Fruit fly (Drosophila melanogaster) whole organism, prepupa: ENCODE data around the gene CG42564.

Experiments
- Blimp-1 ChIP-seq: fragments of 200-800 bp; sonication (Bioruptor generic); optimal IDR thresholded peaks from 3 replicates; lab custom pipeline; 2017; ENCODE audit warnings: missing biosample characterization, missing genetic modification characterization, mild to moderate bottlenecking, moderate library complexity, missing genetic modification reagents
- CG10631 ChIP-seq: fragments of 200-800 bp; sonication (Bioruptor generic); optimal IDR thresholded peaks from 2 replicates; lab custom pipeline; 2016; ENCODE audit warnings: missing biosample characterization, missing genetic modification characterization
- CG10669 ChIP-seq: fragments of 200-800 bp; sonication (Bioruptor generic); optimal IDR thresholded peaks from 3 replicates; lab custom pipeline; 2018; ENCODE audit warnings: missing biosample characterization, mild to moderate bottlenecking, missing genetic modification characterization, moderate library complexity
- CG11294 ChIP-seq: fragments of 200-800 bp; sonication (Bioruptor generic); IDR thresholded peaks from 2 replicates; pipeline ENCODE4 v1.3.6; 2022; ENCODE audit warnings: missing biosample characterization, missing genetic modification characterization
- CG11762 ChIP-seq: fragments of 200-800 bp; sonication (Bioruptor generic); optimal IDR thresholded peaks from 3 replicates; lab custom pipeline; 2016; ENCODE audit warnings: missing biosample characterization, missing genetic modification characterization; ENCODE audit not compliant: insufficient read depth
- CG11902 ChIP-seq: fragments of 200-800 bp; sonication (Bioruptor generic); optimal IDR thresholded peaks from 3 replicates; lab custom pipeline; 2016; ENCODE audit warnings: missing biosample characterization, missing genetic modification characterization
- CG15336 ChIP-seq: fragments of 200-800 bp; sonication (Bioruptor generic); IDR thresholded peaks from 2 replicates; pipeline ENCODE4 v1.3.6; 2022; ENCODE audit warnings: missing biosample characterization, missing genetic modification characterization
- CG1621 ChIP-seq: fragments of 200-800 bp; sonication (Bioruptor generic); optimal IDR thresholded peaks from 3 replicates; lab custom pipeline; 2018; ENCODE audit warnings: missing biosample characterization, mild to moderate bottlenecking, missing genetic modification characterization
- CG3032 ChIP-seq: fragments of 200-800 bp; optimal IDR thresholded peaks from 2 replicates; lab custom pipeline; 2019; ENCODE audit warnings: missing biosample characterization, mild to moderate bottlenecking, missing genetic modification characterization, moderate library complexity
- CG31627 ChIP-seq: fragments of 200-800 bp; sonication (Bioruptor generic); optimal IDR thresholded peaks from 3 replicates; lab custom pipeline; 2016; ENCODE audit warnings: missing biosample characterization, missing genetic modification characterization
- CG32006 ChIP-seq: fragments of 200-800 bp; sonication (Bioruptor generic); optimal IDR thresholded peaks from 3 replicates; lab custom pipeline; 2017; ENCODE audit warnings: missing biosample characterization, mild to moderate bottlenecking, missing genetic modification characterization
- CG3919 ChIP-seq: fragments of 200-800 bp; sonication (Bioruptor generic); optimal IDR thresholded peaks from 3 replicates; lab custom pipeline; 2016; ENCODE audit warnings: missing biosample characterization, missing genetic modification characterization
- CG4318 ChIP-seq: fragments of 200-800 bp; sonication (Bioruptor generic); optimal IDR thresholded peaks from 3 replicates; lab custom pipeline; 2017; ENCODE audit warnings: missing biosample characterization, mild to moderate bottlenecking, missing genetic modification characterization
- CG6163 ChIP-seq: fragments of 200-800 bp; sonication (Bioruptor generic); IDR thresholded peaks from 3 replicates; pipeline ENCODE4 v1.3.6; 2022; ENCODE audit warnings: missing biosample characterization, missing genetic modification characterization
- CG6276 ChIP-seq: fragments of 200-800 bp; sonication (Bioruptor generic); optimal IDR thresholded peaks from 2 replicates; lab custom pipeline; 2017; ENCODE audit warnings: missing biosample characterization, mild to moderate bottlenecking, missing genetic modification characterization
- CG6792 ChIP-seq: fragments of 200-800 bp; sonication (Bioruptor generic); optimal IDR thresholded peaks from 3 replicates; lab custom pipeline; 2016; ENCODE audit warnings: missing biosample characterization, missing genetic modification characterization
- CG6808 ChIP-seq: fragments of 200-800 bp; sonication (Bioruptor generic); optimal IDR thresholded peaks from 3 replicates; lab custom pipeline; 2017; ENCODE audit warnings: missing biosample characterization, missing genetic modification characterization, mild to moderate bottlenecking, moderate library complexity, missing genetic modification reagents
- CG6854 ChIP-seq: fragments of 200-800 bp; sonication (Bioruptor generic); optimal IDR thresholded peaks from 2 replicates; lab custom pipeline; 2017; ENCODE audit warnings: missing biosample characterization, mild to moderate bottlenecking, missing genetic modification characterization
- CG7368 ChIP-seq: fragments of 200-800 bp; sonication (Bioruptor generic); optimal IDR thresholded peaks from 3 replicates; lab custom pipeline; 2016; ENCODE audit warnings: missing biosample characterization, missing genetic modification characterization
- CG8319 ChIP-seq: fragments of 200-800 bp; sonication (Bioruptor generic); optimal IDR thresholded peaks from 3 replicates; lab custom pipeline; 2016; ENCODE audit warnings: missing biosample characterization, missing genetic modification characterization
- CG9139 ChIP-seq: fragments of 200-800 bp; sonication (Bioruptor generic); optimal IDR thresholded peaks from 3 replicates; lab custom pipeline; 2017; ENCODE audit warnings: missing biosample characterization, mild to moderate bottlenecking, missing genetic modification characterization
- Eip75B ChIP-seq: fragments of 200-800 bp; sonication (Bioruptor generic); optimal IDR thresholded peaks from 3 replicates; lab custom pipeline; 2016; ENCODE audit warnings: missing biosample characterization, missing genetic modification characterization
- Ets21C ChIP-seq: fragments of 200-800 bp; sonication (Bioruptor generic); optimal IDR thresholded peaks from 3 replicates; lab custom pipeline; 2016; ENCODE audit warnings: missing biosample characterization, missing genetic modification characterization
- Ets96B ChIP-seq: fragments of 200-800 bp; optimal IDR thresholded peaks from 2 replicates; lab custom pipeline; 2019; ENCODE audit warnings: missing biosample characterization, mild to moderate bottlenecking, missing genetic modification characterization, moderate library complexity
- Gug ChIP-seq: fragments of 200-800 bp; sonication (Bioruptor generic); IDR thresholded peaks from 2 replicates; pipeline ENCODE4 v1.3.6; 2022; ENCODE audit warnings: missing biosample characterization, missing genetic modification characterization
- Hr38 ChIP-seq: sonication (Bioruptor generic); optimal IDR thresholded peaks from 2 replicates; lab custom pipeline; 2016; ENCODE audit warnings: missing biosample characterization, missing genetic modification characterization
- Hr39 ChIP-seq: fragments of 200-800 bp; sonication (Bioruptor generic); optimal IDR thresholded peaks from 2 replicates; lab custom pipeline; 2016; ENCODE audit warnings: missing biosample characterization, missing genetic modification characterization
- Hr4 ChIP-seq: fragments of 200-800 bp; sonication (Bioruptor generic); optimal IDR thresholded peaks from 3 replicates; lab custom pipeline; 2016; ENCODE audit warnings: missing biosample characterization, missing genetic modification characterization
- Lpt ChIP-seq: fragments of 200-800 bp; sonication (Bioruptor generic); optimal IDR thresholded peaks from 3 replicates; lab custom pipeline; 2016; ENCODE audit warnings: missing biosample characterization, missing genetic modification characterization
- OdsH ChIP-seq: fragments of 200-800 bp; sonication (Bioruptor generic); optimal IDR thresholded peaks from 3 replicates; lab custom pipeline; 2016; ENCODE audit warnings: missing biosample characterization, missing genetic modification characterization
- Smox ChIP-seq: fragments of 200-800 bp; sonication (Bioruptor generic); optimal IDR thresholded peaks from 3 replicates; lab custom pipeline; 2016; ENCODE audit warnings: missing biosample characterization, missing genetic modification characterization
- Sox102F ChIP-seq: fragments of 200-800 bp; sonication (Bioruptor generic); optimal IDR thresholded peaks from 2 replicates; lab custom pipeline; 2016; ENCODE audit warnings: missing biosample characterization, mild to moderate bottlenecking, missing genetic modification characterization
- Sox15 ChIP-seq: fragments of 200-800 bp; sonication (Bioruptor generic); optimal IDR thresholded peaks from 3 replicates; lab custom pipeline; 2016; ENCODE audit warnings: missing biosample characterization, missing genetic modification characterization
- achi ChIP-seq: fragments of 200-800 bp; sonication (Bioruptor generic); optimal IDR thresholded peaks from 3 replicates; lab custom pipeline; 2016; ENCODE audit warnings: missing biosample characterization, missing genetic modification characterization
- acj6 ChIP-seq: fragments of 200-800 bp; sonication (Bioruptor generic); optimal IDR thresholded peaks from 3 replicates; lab custom pipeline; 2016; ENCODE audit warnings: missing biosample characterization, missing genetic modification characterization
- cyc ChIP-seq: fragments of 200-800 bp; sonication (Bioruptor generic); optimal IDR thresholded peaks from 3 replicates; lab custom pipeline; 2016; ENCODE audit warnings: missing biosample characterization, missing genetic modification characterization
- dac ChIP-seq: fragments of 200-800 bp; sonication (Bioruptor generic); optimal IDR thresholded peaks from 2 replicates; lab custom pipeline; 2017; ENCODE audit warnings: missing biosample characterization, mild to moderate bottlenecking, missing genetic modification characterization
- dsx ChIP-seq: fragments of 200-800 bp; optimal IDR thresholded peaks from 3 replicates; lab custom pipeline; 2019; ENCODE audit warnings: missing biosample characterization, mild to moderate bottlenecking, missing genetic modification characterization, moderate library complexity; ENCODE audit not compliant: poor library complexity, severe bottlenecking
- eg ChIP-seq: fragments of 200-800 bp; sonication (Bioruptor generic); IDR thresholded peaks from 3 replicates; pipeline ENCODE4 v1.3.6; 2022; ENCODE audit warnings: missing biosample characterization, missing genetic modification characterization
- esn ChIP-seq: fragments of 200-800 bp; sonication (Bioruptor generic); optimal IDR thresholded peaks from 2 replicates; lab custom pipeline; 2016; ENCODE audit warnings: missing biosample characterization, mild to moderate bottlenecking, missing genetic modification characterization, moderate library complexity
- fd59A ChIP-seq: fragments of 200-800 bp; sonication (Bioruptor generic); optimal IDR thresholded peaks from 2 replicates; lab custom pipeline; 2017; ENCODE audit warnings: missing biosample characterization, mild to moderate bottlenecking, missing genetic modification characterization, missing genetic modification reagents
- fd85E ChIP-seq: fragments of 200-800 bp; sonication (Bioruptor generic); optimal IDR thresholded peaks from 3 replicates; lab custom pipeline; 2016; ENCODE audit warnings: missing biosample characterization, missing genetic modification characterization
- fkh ChIP-seq: fragments of 200-800 bp; sonication (Bioruptor generic); optimal IDR thresholded peaks from 3 replicates; lab custom pipeline; 2017; ENCODE audit warnings: missing biosample characterization, mild to moderate bottlenecking, missing genetic modification characterization, moderate library complexity
- lz ChIP-seq: fragments of 200-800 bp; sonication (Bioruptor generic); optimal IDR thresholded peaks from 3 replicates; lab custom pipeline; 2016; ENCODE audit warnings: missing biosample characterization, missing genetic modification characterization
- net ChIP-seq: fragments of 200-800 bp; sonication (Bioruptor generic); optimal IDR thresholded peaks from 3 replicates; lab custom pipeline; 2016; ENCODE audit warnings: missing biosample characterization, missing genetic modification characterization
- pdm3 ChIP-seq: fragments of 200-800 bp; sonication (Bioruptor generic); optimal IDR thresholded peaks from 3 replicates; lab custom pipeline; 2016; ENCODE audit warnings: missing biosample characterization, missing genetic modification characterization
- salr ChIP-seq, 2 experiments: fragments of 200-800 bp; sonication (Bioruptor generic); optimal IDR thresholded peaks; 3 replicates each; lab custom pipeline; 2016 to 2018; ENCODE audit warnings: missing biosample characterization in 2 of 2, missing genetic modification characterization in 2 of 2, mild to moderate bottlenecking in 1 of 2
- spab ChIP-seq: fragments of 200-800 bp; sonication (Bioruptor generic); optimal IDR thresholded peaks from 2 replicates; lab custom pipeline; 2017; ENCODE audit warnings: missing biosample characterization, mild to moderate bottlenecking, missing genetic modification characterization, missing genetic modification reagents
- ss ChIP-seq, 2 experiments: fragments of 200-800 bp; sonication (Bioruptor generic); optimal IDR thresholded peaks; 2 replicates in 1 of 2; 3 replicates in 1 of 2; lab custom pipeline; 2017 to 2018; ENCODE audit warnings: mild to moderate bottlenecking in 2 of 2, missing biosample characterization in 2 of 2, missing genetic modification characterization in 2 of 2, moderate library complexity in 1 of 2
- svp ChIP-seq: fragments of 200-800 bp; sonication (Bioruptor generic); peaks from one replicate; lab custom pipeline; 2016; ENCODE audit warnings: missing biosample characterization, missing genetic modification characterization

The CG42564 gene

DNA sequence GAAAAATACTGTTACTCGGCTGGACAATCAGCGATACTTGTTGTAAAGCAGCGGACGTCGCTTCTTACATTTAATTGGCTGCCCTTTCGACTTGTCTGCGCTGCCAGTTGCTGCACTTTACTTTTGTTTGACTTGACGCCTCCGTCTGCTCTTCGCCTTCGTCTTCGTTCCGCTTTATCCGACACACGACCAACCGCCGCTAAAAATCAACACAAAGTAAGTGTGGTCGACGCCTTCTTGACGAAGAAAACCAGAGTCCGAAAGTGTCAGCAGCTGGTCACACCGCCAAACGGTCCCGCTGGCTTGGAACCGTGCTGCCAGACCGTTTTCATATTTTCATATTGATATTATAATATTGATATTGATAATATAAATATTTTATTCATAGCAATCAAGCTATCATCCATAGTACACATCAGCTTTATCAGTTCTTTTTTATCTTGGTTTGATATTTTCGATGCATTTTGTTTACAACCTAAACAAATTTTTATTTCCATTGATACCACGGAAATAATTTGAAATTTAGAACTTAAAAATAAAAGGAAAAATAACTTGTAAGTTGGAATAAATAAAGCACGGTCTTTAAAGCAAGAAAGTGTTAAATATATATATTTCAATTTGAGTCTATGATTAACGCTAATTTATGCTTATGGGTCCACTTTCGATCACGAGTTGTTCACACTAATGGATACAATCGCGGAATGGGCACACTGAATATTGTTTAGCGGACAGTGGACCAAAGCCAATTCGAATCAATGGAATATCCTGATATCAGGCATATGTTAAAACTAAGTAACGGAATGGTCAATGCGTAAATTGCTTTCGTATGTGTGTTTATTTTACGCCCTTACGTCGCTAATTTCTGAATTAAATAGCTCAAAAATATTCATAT is 31.6 kb downstream of the CG42564 start, which contains the start of gene Dmtn:
Gene Dmtn (minus strand): TSS at position 222 of the 892 bp plus-strand sequence.
- TF ChIP-seq achi (GFP tag; lab: Kevin White, UChicago) (peak; percentile 29), CG6792 (GFP tag; lab: Kevin White, UChicago) (no peak), CG31627 (GFP tag; lab: Kevin White, UChicago) (no peak), fkh (peak; percentile 68), fd59A (GFP tag; lab: Kevin White, UChicago) (no peak), Hr39 (GFP tag; lab: Kevin White, UChicago) (no peak), fd85E (GFP tag; lab: Kevin White, UChicago) (no peak), CG6163 (GFP tag; lab: Robert Waterston, UW) (no peak), CG1621 (tag; lab: Kevin White, UChicago) (no peak), CG7368 (no peak), CG4318 (no peak), salr (GFP tag; optimal IDR thresholded peaks at IDR 0.05; lab: Kevin White, UChicago) (peak in 1 of 2 experiments; percentile 27), Sox102F (GFP tag; lab: Kevin White, UChicago) (peak; percentile 9), lz (no peak), CG11294 (GFP tag; lab: Robert Waterston, UW) (no peak), Gug (GFP tag; lab: Robert Waterston, UW) (no peak), pdm3 (GFP tag; lab: Kevin White, UChicago) (no peak), Hr4 (GFP tag; lab: Kevin White, UChicago) (peak; percentile 35), Eip75B (no peak), acj6 (GFP tag; lab: Kevin White, UChicago) (no peak), CG10669 (GFP tag; lab: Kevin White, UChicago) (no peak), OdsH (peak; percentile 22), CG32006 (GFP tag; lab: Kevin White, UChicago) (peak; percentile 21), ss (GFP tag; optimal IDR thresholded peaks at IDR 0.05; lab: Kevin White, UChicago) (peak in 1 of 2 experiments; percentile 16), Smox (GFP tag; lab: Kevin White, UChicago) (peak; percentile 11), CG9139 (GFP tag; lab: Kevin White, UChicago) (peak; percentile 39), net (GFP tag; lab: Kevin White, UChicago) (peak; percentile 34), CG6854 (GFP tag; lab: Kevin White, UChicago) (peak; percentile 57), cyc (GFP tag; lab: Kevin White, UChicago) (no peak), Sox15 (GFP tag; lab: Kevin White, UChicago) (no peak), CG3032 (tag; lab: Kevin White, UChicago) (peak; percentile 10), dsx (peak; percentile 63), esn (GFP tag; lab: Kevin White, UChicago) (no peak), Ets96B (tag; lab: Kevin White, UChicago) (no peak), CG6276 (GFP tag; lab: Kevin White, UChicago) (no peak), CG15336 (GFP tag; lab: Robert Waterston, UW) (no peak), CG8319 (no peak), dac (GFP tag; lab: Kevin White, UChicago) (no peak), Blimp-1 (no peak), Ets21C (GFP tag; lab: Kevin White, UChicago) (no peak), Lpt (no peak), CG3919 (GFP tag; lab: Kevin White, UChicago) (peak; percentile 59), CG10631 (peak; percentile 0), svp (GFP tag; lab: Kevin White, UChicago) (peak; percentile 73), CG6808 (no peak), CG11762 (GFP tag; lab: Kevin White, UChicago) (no peak), Hr38 (GFP tag; lab: Kevin White, UChicago) (no peak), spab (GFP tag; lab: Kevin White, UChicago) (no peak), eg (GFP tag; lab: Robert Waterston, UW) (no peak), CG11902 (GFP tag; lab: Kevin White, UChicago) (no peak)
